Worm (Caenorhabditis elegans) whole organism, mixed stage, embryonic: ENCODE measurements around the gene C08E8.5.

Experiments used
- M03D4.4 ChIP-seq: sonication (generic microtip); optimal IDR thresholded peaks from 2 replicates; lab custom pipeline; 2017; ENCODE audit warnings: mild to moderate bottlenecking, missing genetic modification characterization, missing compliant biosample characterization
- bed-3 ChIP-seq: fragments of 200-800 bp; sonication (Bioruptor generic); optimal IDR thresholded peaks from 3 replicates; lab custom pipeline; 2018; ENCODE audit warnings: mild to moderate bottlenecking, missing genetic modification characterization, moderate library complexity, missing compliant biosample characterization
- blmp-1 ChIP-seq: fragments of 150-350 bp; optimal IDR thresholded peaks from 2 replicates; lab custom pipeline; 2014; ENCODE audit warnings: missing biosample characterization, missing genetic modification characterization
- ceh-39 ChIP-seq: fragments of 150-350 bp; optimal IDR thresholded peaks from 2 replicates; lab custom pipeline; 2014; ENCODE audit warnings: missing biosample characterization, missing genetic modification characterization
- ceh-43 ChIP-seq: fragments of 200-800 bp; sonication (Bioruptor generic); optimal IDR thresholded peaks from 2 replicates; lab custom pipeline; 2018; ENCODE audit warnings: mild to moderate bottlenecking, missing genetic modification characterization, moderate library complexity, missing compliant biosample characterization
- ces-1 ChIP-seq: fragments of 150-350 bp; optimal IDR thresholded peaks from 2 replicates; lab custom pipeline; 2014; ENCODE audit warnings: missing biosample characterization, missing genetic modification reagents, missing genetic modification characterization
- cnd-1 ChIP-seq: fragments of 200-800 bp; sonication (Bioruptor generic); optimal IDR thresholded peaks from 2 replicates; lab custom pipeline; 2018; ENCODE audit warnings: mild to moderate bottlenecking, missing genetic modification characterization, missing compliant biosample characterization
- drap-1 ChIP-seq: fragments of 200-800 bp; sonication (Bioruptor generic); optimal IDR thresholded peaks from 3 replicates; lab custom pipeline; 2018; ENCODE audit warnings: mild to moderate bottlenecking, missing genetic modification characterization, missing compliant biosample characterization
- elt-3 ChIP-seq: fragments of 150-350 bp; optimal IDR thresholded peaks from 2 replicates; lab custom pipeline; 2014; ENCODE audit warnings: missing biosample characterization, missing genetic modification characterization
- ham-2 ChIP-seq: fragments of 200-800 bp; sonication (Bioruptor generic); optimal IDR thresholded peaks from 2 replicates; lab custom pipeline; 2018; ENCODE audit warnings: mild to moderate bottlenecking, missing genetic modification characterization, missing compliant biosample characterization
- hlh-1 ChIP-seq: fragments of 150-350 bp; optimal IDR thresholded peaks from 2 replicates; lab custom pipeline; 2014; ENCODE audit warnings: missing biosample characterization, missing genetic modification reagents, missing genetic modification characterization
- lin-32 ChIP-seq: fragments of 200-800 bp; sonication (Bioruptor generic); optimal IDR thresholded peaks from 2 replicates; lab custom pipeline; 2018; ENCODE audit warnings: mild to moderate bottlenecking, missing genetic modification characterization, missing compliant biosample characterization
- lsy-2 ChIP-seq: fragments of 150-350 bp; optimal IDR thresholded peaks from 2 replicates; lab custom pipeline; 2014; ENCODE audit warnings: missing biosample characterization, missing genetic modification characterization
- mls-2 ChIP-seq: sonication (generic microtip); optimal IDR thresholded peaks from 2 replicates; lab custom pipeline; 2016; ENCODE audit warnings: mild to moderate bottlenecking, missing genetic modification characterization, moderate library complexity, missing compliant biosample characterization
- nhr-12 ChIP-seq: fragments of 150-350 bp; optimal IDR thresholded peaks from 2 replicates; lab custom pipeline; 2014; ENCODE audit warnings: missing biosample characterization, missing genetic modification characterization
- nhr-2 ChIP-seq: fragments of 150-350 bp; optimal IDR thresholded peaks from 2 replicates; lab custom pipeline; 2014; ENCODE audit warnings: missing biosample characterization, missing genetic modification characterization
- nhr-237 ChIP-seq: fragments of 150-350 bp; optimal IDR thresholded peaks from 2 replicates; lab custom pipeline; 2014; ENCODE audit warnings: missing biosample characterization, missing genetic modification characterization
- nhr-28 ChIP-seq: fragments of 150-350 bp; optimal IDR thresholded peaks from 2 replicates; lab custom pipeline; 2014; ENCODE audit warnings: missing biosample characterization, missing genetic modification characterization
- pha-4 ChIP-seq: fragments of 150-350 bp; optimal IDR thresholded peaks from 2 replicates; lab custom pipeline; 2018; ENCODE audit warnings: missing biosample characterization, missing genetic modification reagents, missing genetic modification characterization
- sem-2 ChIP-seq: fragments of 200-800 bp; sonication (Bioruptor generic); optimal IDR thresholded peaks from 2 replicates; lab custom pipeline; 2018; ENCODE audit warnings: mild to moderate bottlenecking, missing genetic modification characterization, missing compliant biosample characterization
- snpc-4 ChIP-seq: fragments of 150-350 bp; optimal IDR thresholded peaks from 2 replicates; lab custom pipeline; 2014; ENCODE audit warnings: missing biosample characterization, missing genetic modification characterization
- sptf-1 ChIP-seq: sonication (generic microtip); optimal IDR thresholded peaks from 2 replicates; lab custom pipeline; 2017; ENCODE audit warnings: mild to moderate bottlenecking, missing genetic modification characterization, moderate library complexity, missing compliant biosample characterization
- tbx-8 ChIP-seq: fragments of 200-800 bp; sonication (Bioruptor generic); optimal IDR thresholded peaks from 2 replicates; lab custom pipeline; 2018; ENCODE audit warnings: mild to moderate bottlenecking, missing genetic modification characterization, moderate library complexity, missing compliant biosample characterization
- unc-120 ChIP-seq: sonication (generic microtip); optimal IDR thresholded peaks from 2 replicates; lab custom pipeline; 2017; ENCODE audit warnings: missing genetic modification characterization, missing compliant biosample characterization; ENCODE audit not compliant: poor library complexity, severe bottlenecking
- unc-39 ChIP-seq: fragments of 150-350 bp; optimal IDR thresholded peaks from 2 replicates; lab custom pipeline; 2014; ENCODE audit warnings: missing biosample characterization, missing genetic modification characterization
- unc-62 ChIP-seq: fragments of 150-350 bp; optimal IDR thresholded peaks from 2 replicates; lab custom pipeline; 2014; ENCODE audit warnings: missing biosample characterization, missing genetic modification reagents, missing genetic modification characterization
- ztf-11 ChIP-seq: fragments of 150-350 bp; optimal IDR thresholded peaks from 2 replicates; lab custom pipeline; 2014; ENCODE audit warnings: missing biosample characterization, missing genetic modification characterization

Gene C08E8.5

ce11 chrV:18324525-18324924 is 35.3 kb downstream of the C08E8.5 start:
- TF ChIP-seq elt-3 (tag; lab: Kevin White, UChicago) = no peak
- no peak for TF ChIP-seq bed-3
- no peak for TF ChIP-seq unc-62 (GFP tag; lab: Kevin White, UChicago)
- TF ChIP-seq sem-2 (GFP tag; lab: Kevin White, UChicago) = no peak
- no peak for TF ChIP-seq ceh-43 (GFP tag; lab: Kevin White, UChicago)
- TF ChIP-seq nhr-2 = no peak
- no peak for TF ChIP-seq drap-1
- no peak for TF ChIP-seq ces-1
- TF ChIP-seq tbx-8 = no peak
- TF ChIP-seq nhr-12 (tag; lab: Kevin White, UChicago) = no peak
- no peak for TF ChIP-seq ham-2
- no peak for TF ChIP-seq M03D4.4 (tag; lab: Kevin White, UChicago)
- TF ChIP-seq snpc-4 (tag; lab: Kevin White, UChicago) = no peak

ce11 chrV:18323231-18323630 is 36.6 kb downstream of the C08E8.5 start, which contains the start of gene B0462.5:
TSS of gene B0462.5 (minus strand) at chrV:18323331.
- TF ChIP-seq unc-62 (GFP tag; lab: Kevin White, UChicago) (no peak), elt-3 (tag; lab: Kevin White, UChicago) (no peak), lin-32 (GFP tag; lab: Kevin White, UChicago) (no peak), hlh-1 (tag; lab: Kevin White, UChicago) (no peak), nhr-237 (no peak), sptf-1 (tag; lab: Kevin White, UChicago) (no peak), unc-120 (tag; lab: Kevin White, UChicago) (no peak), M03D4.4 (tag; lab: Kevin White, UChicago) (no peak), ces-1 (no peak), cnd-1 (tag; lab: Kevin White, UChicago) (no peak), unc-39 (tag; lab: Kevin White, UChicago) (no peak), sem-2 (GFP tag; lab: Kevin White, UChicago) (no peak), mls-2 (tag; lab: Kevin White, UChicago) (no peak), ceh-39 (tag; lab: Kevin White, UChicago) (no peak), nhr-28 (no peak), pha-4 (tag; lab: Kevin White, UChicago) (no peak), ztf-11 (no peak)

- TF ChIP-seq blmp-1 (tag; lab: Kevin White, UChicago) = no peak
- TF ChIP-seq lsy-2 (tag; lab: Kevin White, UChicago) = no peak
Measured at ce11 chrV:18318312-18318711, 41.5 kb downstream of the C08E8.5 start, which contains the start of gene fbxb-119. TSS of gene fbxb-119 (plus strand) at chrV:18318612.
